Fruit fly (Drosophila melanogaster): ENCODE data around the gene Ncoa6.
A peak's percentile ranks its signal among the peaks of the same experiment; 100 is the strongest.

Ncoa6 gene

dm6 chr2L:5296672-5297288 is 29.7 kb downstream of the Ncoa6 start (continued):
- TF ChIP-seq NFAT (GFP tag; IDR thresholded peaks at IDR 0.05) (no peak), gcm (GFP tag; optimal IDR thresholded peaks at IDR 0.05) (no peak), inv (GFP tag; IDR thresholded peaks at IDR 0.05; ENCODE audit: partially characterized antibody) (no peak), CG10462 (GFP tag; optimal IDR thresholded peaks at IDR 0.05) (no peak), CG4730 (GFP tag; IDR thresholded peaks at IDR 0.05) (no peak), Bgb (GFP tag; IDR thresholded peaks at IDR 0.05; ENCODE audit: partially characterized antibody) (peak; percentile 26; the same call in 1 of the 2 replicates), ATbp (GFP tag; optimal IDR thresholded peaks at IDR 0.05) (peak; percentile 18), Xbp1 (GFP tag; optimal IDR thresholded peaks at IDR 0.05) (no peak), CG14710 (tag; optimal IDR thresholded peaks at IDR 0.05) (peak; percentile 61), CG10321 (GFP tag; IDR thresholded peaks at IDR 0.05) (no peak), CG6254 (GFP tag; optimal IDR thresholded peaks at IDR 0.05) (peak; percentile 18), mirr (GFP tag; optimal IDR thresholded peaks at IDR 0.05) (no peak), CTCF (GFP tag; optimal IDR thresholded peaks at IDR 0.05) (no peak), CG30020 (tag; optimal IDR thresholded peaks at IDR 0.05) (no peak), D (optimal IDR thresholded peaks at IDR 0.05) (no peak), D (GFP tag; optimal IDR thresholded peaks at IDR 0.05) (peak; percentile 43), CG4424 (GFP tag; optimal IDR thresholded peaks at IDR 0.05) (peak; percentile 53), CG13424 (tag; optimal IDR thresholded peaks at IDR 0.05) (peak; percentile 11), chif (GFP tag; optimal IDR thresholded peaks at IDR 0.05) (peak in 1 of 2 experiments; percentile 9), az2 (GFP tag; optimal IDR thresholded peaks at IDR 0.05) (peak; percentile 50), CG17829 (tag; optimal IDR thresholded peaks at IDR 0.05) (peak; percentile 16), CG2199 (GFP tag; IDR thresholded peaks at IDR 0.05) (no peak), Ssrp (tag; optimal IDR thresholded peaks at IDR 0.05) (peak; percentile 42), CG17328 (GFP tag; IDR thresholded peaks at IDR 0.05) (no peak), Ets97D (GFP tag; optimal IDR thresholded peaks at IDR 0.05) (no peak), fd64A (GFP tag; optimal IDR thresholded peaks at IDR 0.05) (no peak), CG14014 (GFP tag; IDR thresholded peaks at IDR 0.05) (no peak), YL-1 (GFP tag; optimal IDR thresholded peaks at IDR 0.05) (no peak), CG6175 (GFP tag; IDR thresholded peaks at IDR 0.05) (peak; percentile 96), fd96Cb (tag; optimal IDR thresholded peaks at IDR 0.05) (peak; percentile 51), sc (optimal IDR thresholded peaks at IDR 0.05) (no peak), sc (GFP tag; optimal IDR thresholded peaks at IDR 0.05) (peak; percentile 33), caup (GFP tag; optimal IDR thresholded peaks at IDR 0.05; ENCODE audit: severe bottlenecking) (no peak), phol (tag; optimal IDR thresholded peaks at IDR 0.05) (peak; percentile 69), CG8478 (optimal IDR thresholded peaks at IDR 0.05) (no peak), Gug (GFP tag; IDR thresholded peaks at IDR 0.05) (no peak), CG9932 (GFP tag; IDR thresholded peaks at IDR 0.05) (no peak), CG10267 (tag; optimal IDR thresholded peaks at IDR 0.05) (peak; percentile 30), CG31441 (GFP tag; IDR thresholded peaks at IDR 0.05) (peak; percentile 55; the same call in 1 of the 2 replicates), vfl (GFP tag; optimal IDR thresholded peaks at IDR 0.05) (no peak), E2f2 (GFP tag; IDR thresholded peaks at IDR 0.05) (no peak), slou (GFP tag; optimal IDR thresholded peaks at IDR 0.05) (no peak), Gsc (GFP tag; IDR thresholded peaks at IDR 0.05) (no peak), sqz (GFP tag; optimal IDR thresholded peaks at IDR 0.05) (no peak), CG5245 (GFP tag; optimal IDR thresholded peaks at IDR 0.05) (no peak), CG2202 (tag; optimal IDR thresholded peaks at IDR 0.05) (peak; percentile 42), Sox102F (GFP tag; optimal IDR thresholded peaks at IDR 0.05) (no peak), nerfin-2 (GFP tag; IDR thresholded peaks at IDR 0.05; ENCODE audit: partially characterized antibody) (no peak), CG14965 (GFP tag; optimal IDR thresholded peaks at IDR 0.05; ENCODE audit: borderline replicate concordance) (no peak), kni (GFP tag; optimal IDR thresholded peaks at IDR 0.05) (peak; percentile 72), nmo (GFP tag; optimal IDR thresholded peaks at IDR 0.05) (peak; percentile 59)

Measured in whole organism, embryonic.